Worm (Caenorhabditis elegans) whole organism, early embryonic: Measurements from ENCODE around the gene C25E10.17.

Experiments used
- B0310.2 ChIP-seq: sonication (generic microtip); optimal IDR thresholded peaks from 2 replicates; lab custom pipeline; 2016; ENCODE audit warnings: mild to moderate bottlenecking, missing genetic modification characterization, missing compliant biosample characterization
- F13C5.2 ChIP-seq: sonication (generic microtip); optimal IDR thresholded peaks from 2 replicates; lab custom pipeline; 2017; ENCODE audit warnings: mild to moderate bottlenecking, missing genetic modification characterization, inconsistent platforms, missing compliant biosample characterization
- aly-1 ChIP-seq: sonication (generic microtip); optimal IDR thresholded peaks from 2 replicates; lab custom pipeline; 2016; ENCODE audit warnings: missing genetic modification characterization, missing compliant biosample characterization
- ama-1 ChIP-seq: fragments of 150-350 bp; optimal IDR thresholded peaks from 2 replicates; lab custom pipeline; 2014
- ceh-13 ChIP-seq: fragments of 200-800 bp; sonication (Bioruptor generic); optimal IDR thresholded peaks from 2 replicates; lab custom pipeline; 2018; ENCODE audit warnings: mild to moderate bottlenecking, missing genetic modification characterization, missing compliant biosample characterization
- ceh-36 ChIP-seq: sonication (generic microtip); optimal IDR thresholded peaks from 2 replicates; lab custom pipeline; 2016; ENCODE audit warnings: missing genetic modification characterization, inconsistent platforms, missing compliant biosample characterization
- ets-7 ChIP-seq: sonication (generic microtip); optimal IDR thresholded peaks from 2 replicates; lab custom pipeline; 2016; ENCODE audit warnings: missing genotype, missing genetic modification characterization, missing compliant biosample characterization
- flt-1 ChIP-seq: fragments of 200-800 bp; sonication (Bioruptor generic); IDR thresholded peaks from 2 replicates; pipeline ENCODE4 v1.3.6; 2022; ENCODE audit warnings: missing genetic modification characterization, missing compliant biosample characterization
- hmbx-1 ChIP-seq: sonication (generic microtip); optimal IDR thresholded peaks from 2 replicates; lab custom pipeline; 2016; ENCODE audit warnings: mild to moderate bottlenecking, missing genetic modification characterization, missing compliant biosample characterization
- hmg-4 ChIP-seq: fragments of 200-800 bp; sonication (Bioruptor generic); optimal IDR thresholded peaks from 2 replicates; lab custom pipeline; 2018; ENCODE audit warnings: mild to moderate bottlenecking, missing genetic modification characterization, missing compliant biosample characterization
- hnd-1 ChIP-seq: sonication (generic microtip); optimal IDR thresholded peaks from 2 replicates; lab custom pipeline; 2016; ENCODE audit warnings: missing genetic modification characterization, missing compliant biosample characterization
- pes-1 ChIP-seq: fragments of 200-800 bp; sonication (Bioruptor generic); IDR thresholded peaks from 2 replicates; pipeline ENCODE4 v1.3.6; 2022; ENCODE audit warnings: missing genetic modification reagents, missing genetic modification characterization, missing compliant biosample characterization
- scrt-1 ChIP-seq: fragments of 200-800 bp; sonication (Bioruptor generic); IDR thresholded peaks from 2 replicates; pipeline ENCODE4 v1.3.6; 2022; ENCODE audit warnings: missing genetic modification characterization, missing compliant biosample characterization
- sea-1 ChIP-seq: fragments of 200-800 bp; sonication (Bioruptor generic); conservative IDR thresholded peaks from 2 replicates; pipeline ENCODE4 v1.3.6; 2022; ENCODE audit warnings: missing genetic modification characterization, missing compliant biosample characterization
- tbx-11 ChIP-seq: fragments of 200-800 bp; sonication (Bioruptor generic); IDR thresholded peaks from 2 replicates; pipeline ENCODE4 v1.3.6; 2022; ENCODE audit warnings: missing genetic modification characterization, missing compliant biosample characterization
- tbx-37 ChIP-seq: fragments of 200-800 bp; sonication (Bioruptor generic); conservative IDR thresholded peaks from 2 replicates; pipeline ENCODE4 v1.3.6; 2022; ENCODE audit warnings: missing genetic modification reagents, missing genetic modification characterization, missing compliant biosample characterization
- tra-4 ChIP-seq: sonication (generic microtip); optimal IDR thresholded peaks from 2 replicates; lab custom pipeline; 2017; ENCODE audit warnings: missing genetic modification characterization, missing compliant biosample characterization

C25E10.17 gene

DNA sequence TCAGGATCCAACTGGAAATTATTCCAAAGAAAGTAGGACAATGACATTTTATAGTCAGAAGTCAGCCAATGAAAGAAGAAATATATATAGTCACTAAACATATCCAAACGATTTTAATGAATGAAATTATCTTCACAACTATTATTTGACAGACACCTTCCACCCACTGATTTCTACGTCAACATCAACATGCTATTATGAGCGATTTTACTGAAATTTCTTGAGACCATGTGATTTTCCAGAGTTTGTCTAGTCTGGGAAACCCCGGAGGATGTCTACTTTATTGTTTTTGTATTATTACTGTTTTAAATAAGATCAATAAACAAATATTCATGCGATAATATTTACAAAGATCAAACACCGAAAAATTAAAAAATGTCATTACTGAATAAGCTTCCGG is 31.9 kb downstream of the C25E10.17 start, which contains the start of gene srt-18:
TSS of gene srt-18 (minus strand) at position 101 of the 400 bp plus-strand sequence.
- TF ChIP-seq pes-1 (no peak), hmbx-1 (tag; lab: Kevin White, UChicago) (no peak), B0310.2 (no peak), sea-1 (GFP tag; lab: Robert Waterston, UW) (no peak), scrt-1 (GFP tag; lab: Robert Waterston, UW) (no peak), aly-1 (tag; lab: Kevin White, UChicago) (no peak)

DNA sequence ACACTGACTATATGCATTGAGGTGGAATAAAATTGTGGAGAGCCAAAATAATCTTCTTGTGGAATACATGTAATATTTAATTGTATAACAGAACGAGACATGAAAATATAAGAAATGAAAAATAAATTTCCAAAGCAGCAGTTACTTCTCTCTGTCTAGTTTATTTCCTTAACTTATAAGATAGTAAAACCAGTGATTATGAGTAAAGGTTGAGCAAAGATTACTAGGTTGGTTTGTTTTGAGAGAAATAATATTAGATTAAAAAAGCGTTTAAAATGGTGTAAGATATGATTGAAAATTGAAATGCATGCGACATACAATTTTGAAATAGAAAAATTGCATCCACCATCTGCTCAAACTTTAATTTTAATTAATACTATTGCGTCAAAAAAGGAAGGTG is 33.6 kb downstream of the C25E10.17 start, which contains the start of gene srh-201:
TSS of gene srh-201 (minus strand) at position 101 of the 400 bp plus-strand sequence.
- TF ChIP-seq B0310.2 = no peak
- TF ChIP-seq scrt-1 (GFP tag; lab: Robert Waterston, UW) = no peak
- TF ChIP-seq flt-1 (GFP tag; lab: Robert Waterston, UW) = no peak
- TF ChIP-seq ceh-36 (tag; lab: Kevin White, UChicago) = no peak
- TF ChIP-seq hmg-4 (GFP tag; lab: Kevin White, UChicago) = no peak
- no peak for TF ChIP-seq ets-7 (tag; lab: Kevin White, UChicago)
- no peak for TF ChIP-seq ama-1 (lab: Kevin White, UChicago)
- TF ChIP-seq pes-1 = no peak
- TF ChIP-seq hnd-1 (tag; lab: Kevin White, UChicago) = no peak
- no peak for TF ChIP-seq tra-4 (tag; lab: Kevin White, UChicago)

DNA sequence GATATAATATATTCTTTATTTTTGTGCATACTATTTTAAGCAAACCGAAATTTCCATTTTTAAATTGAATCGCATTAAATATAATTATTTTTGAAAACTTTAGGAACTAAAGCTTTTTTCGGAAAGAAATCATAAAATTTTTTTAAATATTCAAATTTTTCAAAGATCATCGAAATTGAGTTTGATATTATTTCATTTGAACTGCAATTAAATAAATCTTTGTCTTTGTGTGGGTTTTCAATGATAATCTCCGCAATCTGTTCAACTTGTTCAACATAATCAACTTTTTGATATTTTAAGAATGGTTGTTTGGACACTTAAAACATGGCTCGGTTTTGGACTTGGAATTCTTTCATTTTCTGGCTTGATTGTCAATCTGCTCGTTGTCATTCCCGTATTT is 38.2 kb downstream of the C25E10.17 start, which contains the start of gene srx-2:
TSS of gene srx-2 (plus strand) at position 301 of the 400 bp plus-strand sequence.
- TF ChIP-seq hmg-4 (GFP tag; lab: Kevin White, UChicago) (no peak), aly-1 (tag; lab: Kevin White, UChicago) (no peak), hmbx-1 (tag; lab: Kevin White, UChicago) (no peak), ceh-13 (GFP tag; lab: Kevin White, UChicago) (no peak), flt-1 (GFP tag; lab: Robert Waterston, UW) (no peak)

ce11 chrV:9005243-9005642 is 42.2 kb downstream of the C25E10.17 start, which contains the start of gene srx-3:
srx-3 (plus strand) TSS chrV:9005543.
- TF ChIP-seq scrt-1 (GFP tag; lab: Robert Waterston, UW) (no peak), tra-4 (tag; lab: Kevin White, UChicago) (no peak), tbx-11 (no peak), tbx-37 (GFP tag; lab: Robert Waterston, UW) (no peak), F13C5.2 (tag; lab: Kevin White, UChicago) (no peak), hnd-1 (tag; lab: Kevin White, UChicago) (no peak), pes-1 (no peak), hmbx-1 (tag; lab: Kevin White, UChicago) (no peak), ceh-36 (tag; lab: Kevin White, UChicago) (no peak)

DNA sequence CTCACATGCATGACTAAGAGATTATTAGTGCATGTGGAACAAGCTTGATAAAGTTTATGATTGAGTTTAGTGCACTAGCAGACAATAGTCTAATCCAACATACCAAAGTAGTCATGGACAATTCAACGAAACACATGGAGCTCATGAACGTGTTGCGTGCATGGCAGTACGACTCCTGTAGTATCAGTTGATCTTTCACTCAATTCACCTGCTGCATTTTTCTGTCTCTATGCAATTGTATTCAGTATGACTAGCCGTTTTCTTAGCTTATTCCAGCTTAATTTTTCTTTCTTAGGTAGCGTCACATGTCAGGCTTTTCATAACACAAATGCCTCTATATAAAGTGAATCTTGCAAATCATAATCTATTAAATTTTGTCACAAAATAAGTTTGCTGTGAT is 44.1 kb downstream of the C25E10.17 start, which contains the start of gene srx-1:
TSS of gene srx-1 (plus strand) at position 382 of the 400 bp plus-strand sequence.
- TF ChIP-seq ama-1 (lab: Kevin White, UChicago) = no peak
- TF ChIP-seq tbx-37 (GFP tag; lab: Robert Waterston, UW) = no peak
- TF ChIP-seq hnd-1 (tag; lab: Kevin White, UChicago) = no peak
- TF ChIP-seq tbx-11 = no peak
- TF ChIP-seq hmg-4 (GFP tag; lab: Kevin White, UChicago) = no peak
- TF ChIP-seq tra-4 (tag; lab: Kevin White, UChicago) = no peak
- TF ChIP-seq sea-1 (GFP tag; lab: Robert Waterston, UW) = no peak
- no peak for TF ChIP-seq ets-7 (tag; lab: Kevin White, UChicago)
- no peak for TF ChIP-seq pes-1
- no peak for TF ChIP-seq ceh-13 (GFP tag; lab: Kevin White, UChicago)
- TF ChIP-seq F13C5.2 (tag; lab: Kevin White, UChicago) = no peak
- no peak for TF ChIP-seq ceh-36 (tag; lab: Kevin White, UChicago)
- TF ChIP-seq hmbx-1 (tag; lab: Kevin White, UChicago) = no peak
- TF ChIP-seq scrt-1 (GFP tag; lab: Robert Waterston, UW) = no peak
- no peak for TF ChIP-seq B0310.2

DNA sequence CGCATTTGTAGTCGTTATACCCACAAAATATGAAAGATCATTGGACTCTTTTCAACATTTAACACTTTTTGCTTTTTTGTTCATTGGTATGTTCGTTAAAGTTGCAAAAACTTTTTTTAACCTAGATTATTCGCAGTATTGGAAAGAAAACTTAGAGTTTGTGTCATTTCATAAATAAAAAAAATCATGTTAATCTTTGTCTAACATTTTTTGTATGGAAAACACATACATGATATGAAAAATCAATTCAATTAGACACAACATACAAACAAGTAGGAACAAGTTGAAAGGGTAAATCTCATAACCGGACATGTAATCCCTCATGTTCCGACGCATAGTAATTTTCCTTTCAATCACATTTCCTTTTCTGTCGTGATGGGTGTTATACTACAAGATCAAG is 46.2 kb downstream of the C25E10.17 start, which contains the start of gene F59E11.2:
TSS of gene F59E11.2 (plus strand) at position 301 of the 400 bp plus-strand sequence.
- TF ChIP-seq flt-1 (GFP tag; lab: Robert Waterston, UW) (no peak), ceh-13 (GFP tag; lab: Kevin White, UChicago) (no peak), sea-1 (GFP tag; lab: Robert Waterston, UW) (no peak), scrt-1 (GFP tag; lab: Robert Waterston, UW) (no peak), ceh-36 (tag; lab: Kevin White, UChicago) (no peak), F13C5.2 (tag; lab: Kevin White, UChicago) (no peak), aly-1 (tag; lab: Kevin White, UChicago) (no peak)
